Worm (Caenorhabditis elegans): ENCODE data around the gene amdh-1.

amdh-1 gene

DNA sequence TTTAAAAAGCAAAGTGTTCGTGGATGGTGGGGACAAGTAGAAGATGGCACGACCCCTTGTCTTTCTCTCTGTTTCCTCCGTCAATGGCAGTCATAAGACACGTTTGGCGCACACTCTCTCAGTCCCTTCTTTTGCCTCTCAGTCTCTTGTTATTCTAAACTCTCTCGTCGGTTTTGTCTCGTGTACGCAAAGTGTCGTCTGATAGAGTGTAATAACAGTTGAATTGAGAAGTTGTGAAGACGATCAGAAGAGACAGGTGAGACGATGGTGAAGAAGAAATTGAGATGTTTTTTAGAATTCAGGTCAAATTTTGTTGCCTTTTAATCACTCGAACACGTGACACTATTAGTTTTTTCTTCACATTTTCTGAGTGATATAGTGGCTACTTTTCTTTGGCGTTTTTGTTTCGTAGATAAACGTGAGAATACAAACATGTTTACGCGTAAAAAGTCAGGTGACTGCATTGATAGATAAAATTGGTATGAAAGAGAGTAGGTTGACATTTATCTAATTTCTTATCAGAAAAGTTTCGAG, 51.6 kb downstream of the amdh-1 start, which contains the start of gene F47D12.9:
Gene F47D12.9, minus strand, starts transcription at position 267 of the 534 bp plus-strand sequence.
- TF ChIP-seq lin-15B (tag; optimal IDR thresholded peaks at IDR 0.05) (peak; percentile 77), pha-4 (tag; optimal IDR thresholded peaks at IDR 0.05) (peak; percentile 55), nhr-77 (tag; optimal IDR thresholded peaks at IDR 0.05) (no peak), tbx-2 (tag; optimal IDR thresholded peaks at IDR 0.05) (no peak), mdl-1 (tag; optimal IDR thresholded peaks at IDR 0.05) (peak; percentile 43), egl-27 (tag; optimal IDR thresholded peaks at IDR 0.05) (no peak), ceh-28 (tag; optimal IDR thresholded peaks at IDR 0.05) (peak; percentile 16), R02D3.7 (tag; optimal IDR thresholded peaks at IDR 0.05) (no peak), lsy-12 (tag; optimal IDR thresholded peaks at IDR 0.05) (peak; percentile 73), aly-2 (tag; optimal IDR thresholded peaks at IDR 0.05) (no peak), eor-1 (tag; optimal IDR thresholded peaks at IDR 0.05) (no peak), nhr-25 (tag; optimal IDR thresholded peaks at IDR 0.05) (peak; percentile 91), elt-1 (tag; optimal IDR thresholded peaks at IDR 0.05) (peak; percentile 42), fkh-2 (tag; optimal IDR thresholded peaks at IDR 0.05) (no peak), nhr-237 (tag; optimal IDR thresholded peaks at IDR 0.05) (no peak), unc-39 (tag; optimal IDR thresholded peaks at IDR 0.05) (no peak), nhr-67 (tag; optimal IDR thresholded peaks at IDR 0.05) (no peak), nhr-23 (tag; optimal IDR thresholded peaks at IDR 0.05) (peak; percentile 90), ztf-11 (tag; optimal IDR thresholded peaks at IDR 0.05) (no peak), nhr-28 (tag; optimal IDR thresholded peaks at IDR 0.05) (no peak), ceh-9 (tag; optimal IDR thresholded peaks at IDR 0.05) (no peak), snpc-4 (tag; optimal IDR thresholded peaks at IDR 0.05) (peak; percentile 30), jun-1 (tag; optimal IDR thresholded peaks at IDR 0.05) (peak; percentile 78), ceh-16 (tag; optimal IDR thresholded peaks at IDR 0.05) (no peak), hmg-11 (tag; optimal IDR thresholded peaks at IDR 0.05) (peak; percentile 76), elt-3 (tag; optimal IDR thresholded peaks at IDR 0.05) (peak in 1 of 3 experiments; percentile 28), nhr-12 (tag; optimal IDR thresholded peaks at IDR 0.05) (no peak), pqm-1 (tag; optimal IDR thresholded peaks at IDR 0.05) (peak; percentile 13), sea-2 (GFP tag; optimal IDR thresholded peaks at IDR 0.05) (no peak), fkh-10 (GFP tag; optimal IDR thresholded peaks at IDR 0.05) (no peak), unc-62 (GFP tag; optimal IDR thresholded peaks at IDR 0.05) (no peak), nfya-1 (tag; optimal IDR thresholded peaks at IDR 0.05; ENCODE audit: insufficient read depth) (peak; percentile 84), zag-1 (tag; optimal IDR thresholded peaks at IDR 0.05) (no peak), mml-1 (tag; optimal IDR thresholded peaks at IDR 0.05) (no peak), egl-5 (tag; optimal IDR thresholded peaks at IDR 0.05) (peak; percentile 46), lin-39 (tag; optimal IDR thresholded peaks at IDR 0.05) (peak; percentile 68), skn-1 (tag; optimal IDR thresholded peaks at IDR 0.05) (peak; percentile 20), ztf-4 (tag; optimal IDR thresholded peaks at IDR 0.05) (no peak), fos-1 (tag; optimal IDR thresholded peaks at IDR 0.05) (no peak), ceh-82 (tag; optimal IDR thresholded peaks at IDR 0.05) (no peak), nhr-43 (tag; optimal IDR thresholded peaks at IDR 0.05; ENCODE audit: poor library complexity, severe bottlenecking) (peak; percentile 56), nhr-76 (tag; optimal IDR thresholded peaks at IDR 0.05) (no peak), ama-1 (optimal IDR thresholded peaks at IDR 0.05) (peak; percentile 69), elt-2 (tag; optimal IDR thresholded peaks at IDR 0.05) (peak; percentile 92), daf-12 (tag; optimal IDR thresholded peaks at IDR 0.05) (no peak), ZK546.5 (tag; optimal IDR thresholded peaks at IDR 0.05) (no peak), nhr-11 (tag; optimal IDR thresholded peaks at IDR 0.05) (no peak)
